Worm (Caenorhabditis elegans) whole organism, L3 larva: ENCODE data around the gene C09H10.9.

Experiments
- ama-1 ChIP-seq: fragments of 150-350 bp; optimal IDR thresholded peaks from 2 replicates; lab custom pipeline; 2018
- ceh-16 ChIP-seq: sonication (generic microtip); optimal IDR thresholded peaks from 2 replicates; lab custom pipeline; 2017; ENCODE audit warnings: missing biosample characterization, missing genetic modification characterization
- ceh-28 ChIP-seq: fragments of 150-350 bp; optimal IDR thresholded peaks from 2 replicates; lab custom pipeline; 2014; ENCODE audit warnings: missing biosample characterization, missing genetic modification reagents, missing genetic modification characterization
- egl-27 ChIP-seq: sonication (generic microtip); optimal IDR thresholded peaks from 4 replicates; lab custom pipeline; 2017; ENCODE audit warnings: missing biosample characterization, missing genetic modification reagents, missing genetic modification characterization
- egl-5 ChIP-seq: fragments of 150-350 bp; optimal IDR thresholded peaks from 2 replicates; lab custom pipeline; 2017; ENCODE audit warnings: missing biosample characterization, missing genetic modification reagents, missing genetic modification characterization, inconsistent platforms
- elt-2 ChIP-seq: sonication (generic microtip); optimal IDR thresholded peaks from 2 replicates; lab custom pipeline; 2016; ENCODE audit warnings: missing genetic modification reagents, mild to moderate bottlenecking, missing genetic modification characterization, missing compliant biosample characterization
- eor-1 ChIP-seq, 2 experiments: fragments of 150-350 bp; optimal IDR thresholded peaks; 2 replicates each; lab custom pipeline; 2014 to 2018; ENCODE audit warnings: missing biosample characterization in 2 of 2, missing genetic modification characterization in 2 of 2
- jun-1 ChIP-seq: fragments of 150-350 bp; optimal IDR thresholded peaks from 2 replicates; lab custom pipeline; 2014; ENCODE audit warnings: missing biosample characterization, missing genetic modification reagents, missing genetic modification characterization
- lin-15B ChIP-seq: fragments of 150-350 bp; optimal IDR thresholded peaks from 2 replicates; lab custom pipeline; 2014; ENCODE audit warnings: missing biosample characterization, missing genetic modification characterization
- nhr-11 ChIP-seq: fragments of 150-350 bp; optimal IDR thresholded peaks from 2 replicates; lab custom pipeline; 2014; ENCODE audit warnings: missing biosample characterization, missing genetic modification characterization
- nhr-12 ChIP-seq: fragments of 150-350 bp; optimal IDR thresholded peaks from 2 replicates; lab custom pipeline; 2014; ENCODE audit warnings: missing biosample characterization, missing genetic modification characterization
- nhr-23 ChIP-seq: fragments of 150-350 bp; optimal IDR thresholded peaks from 2 replicates; lab custom pipeline; 2014; ENCODE audit warnings: missing biosample characterization, missing genetic modification reagents, missing genetic modification characterization
- nhr-25 ChIP-seq: sonication (generic microtip); optimal IDR thresholded peaks from 2 replicates; lab custom pipeline; 2017; ENCODE audit warnings: missing biosample characterization, missing genetic modification characterization
- nhr-28 ChIP-seq: fragments of 150-350 bp; optimal IDR thresholded peaks from 2 replicates; lab custom pipeline; 2014; ENCODE audit warnings: missing biosample characterization, missing genetic modification characterization
- nhr-43 ChIP-seq: sonication (generic microtip); optimal IDR thresholded peaks from 2 replicates; lab custom pipeline; 2016; ENCODE audit warnings: mild to moderate bottlenecking, missing genetic modification characterization, missing compliant biosample characterization; ENCODE audit not compliant: poor library complexity, severe bottlenecking
- nhr-67 ChIP-seq: fragments of 150-350 bp; optimal IDR thresholded peaks from 2 replicates; lab custom pipeline; 2014; ENCODE audit warnings: missing biosample characterization, missing genetic modification characterization
- nhr-76 ChIP-seq: fragments of 150-350 bp; sonication (generic microtip); optimal IDR thresholded peaks from 5 replicates; lab custom pipeline; 2014; ENCODE audit warnings: missing biosample characterization, missing genetic modification characterization
- nhr-77 ChIP-seq: fragments of 150-350 bp; optimal IDR thresholded peaks from 2 replicates; lab custom pipeline; 2014; ENCODE audit warnings: missing biosample characterization, missing genetic modification characterization
- pha-4 ChIP-seq: fragments of 150-350 bp; optimal IDR thresholded peaks from 2 replicates; lab custom pipeline; 2014; ENCODE audit warnings: missing biosample characterization, missing genetic modification reagents, missing genetic modification characterization
- skn-1 ChIP-seq: fragments of 150-350 bp; optimal IDR thresholded peaks from 2 replicates; lab custom pipeline; 2014; ENCODE audit warnings: missing biosample characterization, missing genetic modification characterization
- unc-39 ChIP-seq: sonication (generic microtip); optimal IDR thresholded peaks from 4 replicates; lab custom pipeline; 2017; ENCODE audit warnings: missing biosample characterization, missing genetic modification characterization
- ztf-11 ChIP-seq: fragments of 150-350 bp; optimal IDR thresholded peaks from 2 replicates; lab custom pipeline; 2014; ENCODE audit warnings: missing biosample characterization, missing genetic modification characterization

Gene C09H10.9

ce11 chrII:11150976-11151375 is 46.7 kb downstream of the C09H10.9 start:
- TF ChIP-seq egl-27, result no peak
- TF ChIP-seq ztf-11 (tag; lab: Kevin White, UChicago), result no peak
- TF ChIP-seq nhr-25 (tag; lab: Kevin White, UChicago), result no peak
- no peak for TF ChIP-seq unc-39
- no peak for TF ChIP-seq nhr-28 (tag; lab: Kevin White, UChicago)
- no peak for TF ChIP-seq nhr-43 (tag; lab: Kevin White, UChicago)
- peak; percentile 98 for TF ChIP-seq elt-2 (tag; lab: Kevin White, UChicago)
- TF ChIP-seq pha-4, result peak; percentile 69
- TF ChIP-seq ceh-28, result no peak
- peak; percentile 35 for TF ChIP-seq jun-1 (tag; lab: Kevin White, UChicago)

DNA sequence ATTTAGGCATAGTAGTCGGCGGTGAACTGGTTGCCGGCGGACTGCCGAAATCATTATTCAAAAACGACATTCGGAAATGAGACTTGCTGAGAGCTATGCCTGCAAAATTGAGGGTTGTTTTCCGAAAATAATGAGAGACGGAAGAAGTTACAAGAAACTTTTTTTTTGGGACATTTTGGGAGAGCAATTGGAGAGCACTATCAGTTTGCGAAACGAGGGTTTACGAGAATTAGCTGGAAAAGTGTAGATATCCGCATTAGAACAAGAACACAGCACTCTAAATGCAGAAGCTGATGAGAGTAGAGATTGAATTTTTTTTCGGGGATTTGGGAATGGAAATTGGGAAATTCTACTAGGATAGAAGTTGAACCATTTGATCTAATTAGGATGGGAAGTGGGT is 48.2 kb downstream of the C09H10.9 start, which contains the start of gene pqm-1:
TSS of gene pqm-1 (minus strand) at position 101 of the 400 bp plus-strand sequence.
- TF ChIP-seq ama-1 (lab: Kevin White, UChicago) (no peak), nhr-76 (tag; lab: Kevin White, UChicago) (no peak), nhr-23 (tag; lab: Kevin White, UChicago) (no peak), egl-5 (peak; percentile 3)

DNA sequence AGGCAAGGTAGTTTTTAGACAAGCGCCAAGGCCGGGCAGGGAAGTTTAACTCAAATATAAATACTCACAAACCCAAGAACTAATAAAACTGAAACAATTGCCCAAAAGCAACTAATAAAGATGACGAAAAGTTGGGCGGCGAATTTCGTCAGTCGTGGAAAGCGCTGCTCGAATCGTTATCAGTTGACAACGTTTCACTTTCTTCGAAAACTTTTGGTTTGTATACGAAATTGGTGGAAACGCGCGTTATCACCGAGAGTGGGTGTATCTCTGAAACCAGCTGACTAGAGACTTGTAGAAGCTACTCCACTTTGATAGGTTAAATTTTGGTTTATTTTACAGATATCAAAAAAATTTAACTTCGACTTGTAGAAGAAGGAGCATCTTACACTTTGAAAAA is 48.8 kb downstream of the C09H10.9 start:
- TF ChIP-seq elt-2 (tag; lab: Kevin White, UChicago) (peak; percentile 83), pha-4 (no peak)

- no peak for TF ChIP-seq nhr-11
- no peak for TF ChIP-seq ceh-16 (tag; lab: Kevin White, UChicago)
- no peak for TF ChIP-seq eor-1 (tag; optimal IDR thresholded peaks at IDR 0.05; lab: Kevin White, UChicago)
- TF ChIP-seq jun-1 (tag; lab: Kevin White, UChicago), result peak; percentile 40
- no peak for TF ChIP-seq lin-15B (tag; lab: Kevin White, UChicago)
- no peak for TF ChIP-seq nhr-77
- TF ChIP-seq skn-1 (tag; lab: Kevin White, UChicago), result peak; percentile 18
- peak; percentile 48 for TF ChIP-seq pha-4
- peak; percentile 91 for TF ChIP-seq elt-2 (tag; lab: Kevin White, UChicago)
Observed at ce11 chrII:11153800-11154199, 49.5 kb downstream of the C09H10.9 start.

DNA sequence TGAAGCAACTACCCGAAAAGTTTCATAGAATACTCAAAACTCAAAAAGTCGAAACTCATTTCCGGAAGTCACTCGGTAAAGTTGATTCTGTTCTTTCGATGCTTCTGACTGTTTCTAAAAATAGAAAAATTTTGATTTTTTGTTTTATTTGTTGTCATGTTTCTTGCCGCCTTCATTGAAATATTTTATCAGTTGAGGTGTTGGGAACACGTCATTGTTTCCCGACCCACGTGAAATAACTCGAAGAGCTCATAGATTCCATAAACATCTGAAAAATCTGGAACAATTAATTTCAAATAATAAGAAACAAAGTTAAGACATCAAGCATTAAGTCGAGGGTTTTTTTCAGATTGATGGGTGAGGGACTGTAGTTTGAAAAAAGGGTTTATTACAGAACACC is 50.7 kb downstream of the C09H10.9 start:
- TF ChIP-seq nhr-67 (tag; lab: Kevin White, UChicago) (no peak), elt-2 (tag; lab: Kevin White, UChicago) (peak; percentile 71)

DNA sequence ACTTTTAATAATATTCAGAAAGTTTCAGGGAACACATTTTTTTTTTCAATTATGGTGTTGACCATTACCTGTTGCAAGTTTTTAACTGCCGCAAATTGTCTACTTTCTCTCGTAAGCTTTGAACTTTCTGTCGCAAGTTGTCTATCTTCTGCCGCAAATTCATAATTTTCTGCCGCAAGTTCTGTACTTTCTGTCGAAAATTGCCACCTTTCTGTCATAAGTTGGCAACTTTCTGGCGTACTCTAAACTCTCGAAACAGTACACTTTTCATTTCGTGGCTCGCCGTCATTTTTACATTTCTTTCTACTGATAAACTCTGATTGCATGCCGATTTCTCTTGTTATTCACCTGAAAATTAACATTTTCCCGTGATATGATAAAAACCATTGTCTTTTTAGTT is 51.1 kb downstream of the C09H10.9 start:
- TF ChIP-seq nhr-12 (no peak), elt-2 (tag; lab: Kevin White, UChicago) (peak; percentile 60)
